Worm (Caenorhabditis elegans) whole organism, L1 larva: Measurements from ENCODE around the gene T15H9.5.

ENCODE experiments used
- C04F5.9 ChIP-seq: sonication (generic microtip); optimal IDR thresholded peaks from 2 replicates; lab custom pipeline; 2016; ENCODE audit warnings: missing genetic modification characterization, missing compliant biosample characterization
- C16A3.4 ChIP-seq: fragments of 150-350 bp; optimal IDR thresholded peaks from 2 replicates; lab custom pipeline; 2014; ENCODE audit warnings: missing biosample characterization, missing genetic modification characterization
- F16B12.6 ChIP-seq: fragments of 150-350 bp; optimal IDR thresholded peaks from 2 replicates; lab custom pipeline; 2014; ENCODE audit warnings: missing biosample characterization, missing genetic modification characterization
- Y116A8C.19 ChIP-seq: sonication (generic microtip); optimal IDR thresholded peaks from 2 replicates; lab custom pipeline; 2016; ENCODE audit warnings: missing compliant biosample characterization, missing genetic modification characterization, borderline replicate concordance
- aha-1 ChIP-seq: fragments of 150-350 bp; optimal IDR thresholded peaks from 2 replicates; lab custom pipeline; 2014; ENCODE audit warnings: missing biosample characterization, missing genetic modification characterization
- alr-1 ChIP-seq: fragments of 200-800 bp; sonication (Bioruptor generic); optimal IDR thresholded peaks from 2 replicates; lab custom pipeline; 2018; ENCODE audit warnings: borderline replicate concordance, mild to moderate bottlenecking, missing genetic modification characterization, missing compliant biosample characterization
- blmp-1 ChIP-seq: fragments of 150-350 bp; optimal IDR thresholded peaks from 2 replicates; lab custom pipeline; 2014; ENCODE audit warnings: missing biosample characterization, missing genetic modification characterization
- ceh-8 ChIP-seq: fragments of 200-800 bp; sonication (Bioruptor generic); optimal IDR thresholded peaks from 2 replicates; lab custom pipeline; 2018; ENCODE audit warnings: mild to moderate bottlenecking, missing genetic modification characterization, moderate library complexity, missing compliant biosample characterization
- ceh-90 ChIP-seq: sonication (generic microtip); optimal IDR thresholded peaks from 2 replicates; lab custom pipeline; 2016; ENCODE audit warnings: missing genetic modification characterization, missing compliant biosample characterization
- dpl-1 ChIP-seq, 3 experiments: fragments of 150-350 bp in 2 of 3; sonication (generic microtip) in 1 of 3; optimal IDR thresholded peaks; 2 replicates each; lab custom pipeline; 2014 to 2017; ENCODE audit warnings: missing biosample characterization in 3 of 3, missing genetic modification characterization in 3 of 3, missing genetic modification reagents in 3 of 3
- efl-1 ChIP-seq, 4 experiments: fragments of 150-350 bp; optimal IDR thresholded peaks in 3 of 4; peaks in 1 of 4; 1 replicate in 1 of 4; 2 replicates in 3 of 4; lab custom pipeline; 2014; ENCODE audit warnings: missing biosample characterization in 2 of 4, missing genetic modification characterization in 2 of 4, missing genetic modification reagents in 2 of 4
- efl-3 ChIP-seq: fragments of 200-800 bp; sonication (Bioruptor generic); optimal IDR thresholded peaks from 2 replicates; lab custom pipeline; 2018; ENCODE audit warnings: mild to moderate bottlenecking, missing genetic modification characterization, missing compliant biosample characterization
- egl-27 ChIP-seq, 2 experiments: fragments of 150-350 bp in 1 of 2; sonication (generic microtip); optimal IDR thresholded peaks; 3 replicates each; lab custom pipeline; 2017 to 2018; ENCODE audit warnings: missing biosample characterization in 2 of 2, missing genetic modification characterization in 2 of 2, missing genetic modification reagents in 2 of 2
- elt-2 ChIP-seq: sonication (generic microtip); optimal IDR thresholded peaks from 2 replicates; lab custom pipeline; 2016; ENCODE audit warnings: missing genetic modification characterization, mild to moderate bottlenecking, inconsistent platforms, missing compliant biosample characterization, missing genetic modification reagents
- hlh-17 ChIP-seq: fragments of 200-800 bp; sonication (Bioruptor generic); optimal IDR thresholded peaks from 2 replicates; lab custom pipeline; 2018; ENCODE audit warnings: missing genetic modification characterization, mild to moderate bottlenecking, missing compliant biosample characterization, moderate library complexity, borderline replicate concordance
- hpl-2 ChIP-seq: fragments of 150-350 bp; optimal IDR thresholded peaks from 2 replicates; lab custom pipeline; 2014; ENCODE audit warnings: missing biosample characterization, missing genetic modification reagents, missing genetic modification characterization
- isw-1 ChIP-seq: fragments of 200-800 bp; sonication (Bioruptor generic); IDR thresholded peaks from 2 replicates; pipeline ENCODE4 v1.3.6; 2022; ENCODE audit warnings: missing genetic modification characterization, missing compliant biosample characterization
- jun-1 ChIP-seq: fragments of 150-350 bp; optimal IDR thresholded peaks from 2 replicates; lab custom pipeline; 2014; ENCODE audit warnings: missing biosample characterization, missing genetic modification reagents, missing genetic modification characterization
- lin-13 ChIP-seq: fragments of 150-350 bp; optimal IDR thresholded peaks from 2 replicates; lab custom pipeline; 2014; ENCODE audit warnings: missing biosample characterization, missing genetic modification reagents, missing genetic modification characterization
- lin-14 ChIP-seq: fragments of 200-800 bp; sonication (Bioruptor generic); optimal IDR thresholded peaks from 2 replicates; lab custom pipeline; 2018; ENCODE audit warnings: mild to moderate bottlenecking, missing genetic modification characterization, moderate library complexity, missing compliant biosample characterization
- lin-15B ChIP-seq: fragments of 150-350 bp; sonication (generic microtip); optimal IDR thresholded peaks from 3 replicates; lab custom pipeline; 2014; ENCODE audit warnings: missing biosample characterization, missing genetic modification characterization
- lin-35 ChIP-seq, 2 experiments: fragments of 150-350 bp; optimal IDR thresholded peaks; 2 replicates each; lab custom pipeline; 2014; ENCODE audit warnings: missing biosample characterization in 2 of 2, missing genetic modification characterization in 2 of 2, missing genetic modification reagents in 2 of 2
- mab-9 ChIP-seq: fragments of 200-800 bp; sonication (Bioruptor generic); IDR thresholded peaks from 2 replicates; pipeline ENCODE4 v1.3.6; 2022; ENCODE audit warnings: missing genetic modification reagents, missing genetic modification characterization, missing compliant biosample characterization
- nhr-11 ChIP-seq: fragments of 150-350 bp; optimal IDR thresholded peaks from 2 replicates; lab custom pipeline; 2014; ENCODE audit warnings: missing biosample characterization, missing genetic modification characterization
- nhr-12 ChIP-seq: sonication (generic microtip); optimal IDR thresholded peaks from 2 replicates; lab custom pipeline; 2017; ENCODE audit warnings: missing biosample characterization, missing genetic modification characterization
- nhr-20 ChIP-seq: sonication (generic microtip); optimal IDR thresholded peaks from 2 replicates; lab custom pipeline; 2016; ENCODE audit warnings: mild to moderate bottlenecking, missing genetic modification characterization, missing compliant biosample characterization
- nhr-47 ChIP-seq: sonication (generic microtip); optimal IDR thresholded peaks from 2 replicates; lab custom pipeline; 2016; ENCODE audit warnings: mild to moderate bottlenecking, missing genetic modification characterization, moderate library complexity, missing compliant biosample characterization
- nhr-71 ChIP-seq: sonication (generic microtip); optimal IDR thresholded peaks from 2 replicates; lab custom pipeline; 2016; ENCODE audit warnings: mild to moderate bottlenecking, missing genetic modification characterization, moderate library complexity, missing compliant biosample characterization
- nhr-85 ChIP-seq: sonication (generic microtip); peaks from one replicate; lab custom pipeline; 2016; ENCODE audit warnings: missing genetic modification characterization, inconsistent platforms, missing compliant biosample characterization
- pag-3 ChIP-seq: sonication (generic microtip); optimal IDR thresholded peaks from 2 replicates; lab custom pipeline; 2017; ENCODE audit warnings: missing genetic modification characterization, mild to moderate bottlenecking, missing compliant biosample characterization, antibody characterized with exemption, borderline replicate concordance; ENCODE audit not compliant: insufficient read depth
- pqm-1 ChIP-seq: sonication (generic microtip); optimal IDR thresholded peaks from 3 replicates; lab custom pipeline; 2017; ENCODE audit warnings: missing biosample characterization, missing genetic modification characterization
- skn-1 ChIP-seq: fragments of 150-350 bp; optimal IDR thresholded peaks from 2 replicates; lab custom pipeline; 2014; ENCODE audit warnings: missing biosample characterization, missing genetic modification characterization
- snu-23 ChIP-seq: sonication (generic microtip); optimal IDR thresholded peaks from 2 replicates; lab custom pipeline; 2016; ENCODE audit warnings: missing genetic modification characterization, missing compliant biosample characterization
- sox-4 ChIP-seq: sonication (generic microtip); optimal IDR thresholded peaks from 2 replicates; lab custom pipeline; 2016; ENCODE audit warnings: missing genetic modification characterization, missing compliant biosample characterization
- sptf-1 ChIP-seq: fragments of 150-350 bp; optimal IDR thresholded peaks from 2 replicates; lab custom pipeline; 2014; ENCODE audit warnings: missing biosample characterization, missing genetic modification characterization
- sup-37 ChIP-seq: fragments of 200-800 bp; sonication (Bioruptor generic); optimal IDR thresholded peaks from 2 replicates; lab custom pipeline; 2018; ENCODE audit warnings: mild to moderate bottlenecking, missing genetic modification characterization, missing compliant biosample characterization
- swsn-7 ChIP-seq: sonication (generic microtip); optimal IDR thresholded peaks from 2 replicates; lab custom pipeline; 2016; ENCODE audit warnings: missing genetic modification characterization, missing compliant biosample characterization
- tlp-1 ChIP-seq: fragments of 150-350 bp; optimal IDR thresholded peaks from 2 replicates; lab custom pipeline; 2014; ENCODE audit warnings: missing biosample characterization, missing genetic modification characterization
- unc-62 ChIP-seq: fragments of 150-350 bp; optimal IDR thresholded peaks from 2 replicates; lab custom pipeline; 2014; ENCODE audit warnings: missing biosample characterization, missing genetic modification reagents, missing genetic modification characterization
- unc-86 ChIP-seq: sonication (generic microtip); optimal IDR thresholded peaks from 2 replicates; lab custom pipeline; 2016; ENCODE audit warnings: missing genetic modification characterization, missing compliant biosample characterization
- vab-15 ChIP-seq: sonication (generic microtip); optimal IDR thresholded peaks from 2 replicates; lab custom pipeline; 2017; ENCODE audit warnings: missing genotype, mild to moderate bottlenecking, missing genetic modification characterization, missing compliant biosample characterization
- zag-1 ChIP-seq: fragments of 150-350 bp; optimal IDR thresholded peaks from 2 replicates; lab custom pipeline; 2014; ENCODE audit warnings: missing biosample characterization, missing genetic modification characterization
- ztf-11 ChIP-seq, 2 experiments: sonication (generic microtip); optimal IDR thresholded peaks; 2 replicates each; lab custom pipeline; 2016 to 2017; ENCODE audit warnings: missing genetic modification characterization in 2 of 2, missing biosample characterization in 1 of 2, missing compliant biosample characterization in 1 of 2
- ztf-4 ChIP-seq: fragments of 150-350 bp; optimal IDR thresholded peaks from 2 replicates; lab custom pipeline; 2014; ENCODE audit warnings: missing biosample characterization, missing genetic modification characterization

Gene T15H9.5

ce11 chrII:9656210-9656755, 45.0 kb upstream of the T15H9.5 start, which contains the start of gene gstk-1 (continued):
- TF ChIP-seq zag-1 (no peak), ceh-90 (tag; lab: Kevin White, UChicago) (no peak), nhr-85 (peak; percentile 78), sup-37 (no peak), nhr-20 (tag; lab: Kevin White, UChicago) (peak; percentile 94), pqm-1 (tag; lab: Kevin White, UChicago) (no peak), mab-9 (GFP tag; lab: Robert Waterston, UW) (no peak), lin-14 (GFP tag; lab: Kevin White, UChicago) (peak; percentile 10), nhr-71 (tag; lab: Kevin White, UChicago) (peak; percentile 57), skn-1 (tag; lab: Kevin White, UChicago) (no peak), snu-23 (GFP tag; lab: Kevin White, UChicago) (peak; percentile 13), swsn-7 (no peak), tlp-1 (tag; lab: Kevin White, UChicago) (no peak), hpl-2 (GFP tag; lab: Kevin White, UChicago) (no peak), vab-15 (no peak), nhr-47 (tag; lab: Kevin White, UChicago) (peak; percentile 39), nhr-11 (peak; percentile 13), lin-15B (tag; lab: Kevin White, UChicago) (no peak), lin-13 (GFP tag; lab: Kevin White, UChicago) (no peak), efl-3 (GFP tag; lab: Kevin White, UChicago) (no peak), nhr-12 (no peak), F16B12.6 (tag; lab: Kevin White, UChicago) (no peak), pag-3 (tag; lab: Kevin White, UChicago) (no peak), C16A3.4 (tag; lab: Kevin White, UChicago) (peak; percentile 11), sox-4 (tag; lab: Kevin White, UChicago) (no peak), hlh-17 (GFP tag; lab: Kevin White, UChicago) (no peak), efl-1 (optimal IDR thresholded peaks at IDR 0.05; lab: Kevin White, UChicago) (peak in 1 of 2 experiments; percentile 13), efl-1 (GFP tag; optimal IDR thresholded peaks at IDR 0.05 in 1 of 2; lab: Kevin White, UChicago) (no peak), ztf-4 (tag; lab: Kevin White, UChicago) (no peak), unc-86 (tag; lab: Kevin White, UChicago) (no peak), sptf-1 (tag; lab: Kevin White, UChicago) (no peak), dpl-1 (GFP tag; optimal IDR thresholded peaks at IDR 0.05; lab: Kevin White, UChicago) (no peak), C04F5.9 (tag; lab: Kevin White, UChicago) (no peak), egl-27 (tag; optimal IDR thresholded peaks at IDR 0.05; lab: Kevin White, UChicago) (no peak), jun-1 (tag; lab: Kevin White, UChicago) (no peak), aha-1 (tag; lab: Kevin White, UChicago) (no peak), lin-35 (GFP tag; optimal IDR thresholded peaks at IDR 0.05; lab: Kevin White, UChicago) (peak in 1 of 2 experiments; percentile 70), ceh-8 (GFP tag; lab: Kevin White, UChicago) (no peak), blmp-1 (tag; lab: Kevin White, UChicago) (peak; percentile 31), ztf-11 (tag; optimal IDR thresholded peaks at IDR 0.05; lab: Kevin White, UChicago) (no peak)
- TF ChIP-seq, all 84 proteins: peak for 20

ce11 chrII:9655530-9656139, 44.4 kb upstream of the T15H9.5 start, which contains the start of gene ZK1307.1:
ZK1307.1 (minus strand) TSS chrII:9655580.
- TF ChIP-seq unc-62: no peak
- TF ChIP-seq ztf-4 (tag; lab: Kevin White, UChicago): no peak
- no peak for TF ChIP-seq isw-1 (GFP tag; lab: Robert Waterston, UW)
- no peak for TF ChIP-seq mab-9 (GFP tag; lab: Robert Waterston, UW)
- no peak for TF ChIP-seq snu-23 (GFP tag; lab: Kevin White, UChicago)
- peak; percentile 32 for TF ChIP-seq elt-2
- TF ChIP-seq blmp-1 (tag; lab: Kevin White, UChicago): peak; percentile 23
- TF ChIP-seq jun-1 (tag; lab: Kevin White, UChicago): no peak
- no peak for TF ChIP-seq Y116A8C.19 (tag; lab: Kevin White, UChicago)
- no peak for TF ChIP-seq aha-1 (tag; lab: Kevin White, UChicago)
- no peak for TF ChIP-seq alr-1
- no peak for TF ChIP-seq ztf-11 (tag; optimal IDR thresholded peaks at IDR 0.05; lab: Kevin White, UChicago)
